Worm (Caenorhabditis elegans): Measurements from ENCODE around the gene mrps-35.
"Not testable (repeated sequence)": the region's sequence is repeated elsewhere in the genome, so short reads cannot be mapped to it uniquely, and the experiment has no call there.

DNA sequence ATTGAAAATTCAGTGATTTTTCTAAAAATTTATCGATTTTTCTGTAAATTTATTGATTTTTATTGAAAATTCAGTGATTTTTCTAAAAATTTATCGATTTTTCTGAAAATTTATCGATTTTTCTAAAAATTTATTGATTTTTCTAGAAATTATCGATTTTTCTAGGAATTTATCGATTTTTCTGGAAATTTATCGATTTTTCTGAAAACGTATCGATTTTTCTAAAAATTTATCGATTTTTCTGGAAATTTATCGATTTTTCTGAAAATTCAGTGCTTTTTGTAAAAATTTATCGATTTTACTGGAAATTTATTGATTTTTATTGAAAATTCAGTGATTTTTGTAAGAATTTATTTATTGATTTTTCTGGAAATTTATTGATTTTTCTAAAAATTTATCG lies 3.5 kb downstream of the mrps-35 start:
- not testable (repeated sequence) for TF ChIP-seq pha-4 (tag; optimal IDR thresholded peaks at IDR 0.05); nhr-76 (tag; optimal IDR thresholded peaks at IDR 0.05); ama-1 (optimal IDR thresholded peaks at IDR 0.05); nhr-28 (tag; optimal IDR thresholded peaks at IDR 0.05); nhr-237 (tag; optimal IDR thresholded peaks at IDR 0.05); aly-2 (tag; optimal IDR thresholded peaks at IDR 0.05)

Measured in whole organism, L3 larva.